Fruit fly (Drosophila melanogaster) whole organism, wandering third instar larva: ENCODE measurements around the gene Swt1.
A peak's percentile ranks its signal among the peaks of the same experiment; 100 is the strongest.

Experiments used
- CG32264 ChIP-seq: fragments of 200-800 bp; sonication (Bioruptor generic); optimal IDR thresholded peaks from 2 replicates; lab custom pipeline; 2016; ENCODE audit warnings: missing biosample characterization, missing genetic modification characterization
- CG9705 ChIP-seq: fragments of 200-800 bp; sonication (Bioruptor generic); optimal IDR thresholded peaks from 2 replicates; lab custom pipeline; 2018; ENCODE audit warnings: missing biosample characterization, mild to moderate bottlenecking, missing genetic modification characterization
- Dif ChIP-seq: fragments of 200-275, 200-300 bp; sonication (Bioruptor generic); optimal IDR thresholded peaks from 2 replicates; lab custom pipeline; 2018; ENCODE audit warnings: missing biosample characterization, missing genetic modification characterization; ENCODE audit not compliant: partially characterized antibody
- GATAd ChIP-seq: sonication (Bioruptor generic); optimal IDR thresholded peaks from 2 replicates; lab custom pipeline; 2016; ENCODE audit warnings: missing biosample characterization, missing genetic modification characterization
- HLH106 ChIP-seq: fragments of 200-800 bp; optimal IDR thresholded peaks from 3 replicates; lab custom pipeline; 2019; ENCODE audit warnings: missing biosample characterization, mild to moderate bottlenecking, missing genetic modification characterization, moderate library complexity
- Hnf4 ChIP-seq: fragments of 200-800 bp; sonication (Bioruptor generic); optimal IDR thresholded peaks from 2 replicates; lab custom pipeline; 2016; ENCODE audit warnings: missing biosample characterization, mild to moderate bottlenecking, missing genetic modification characterization
- Hr83 ChIP-seq: fragments of 200-300 bp; sonication (Bioruptor generic); optimal IDR thresholded peaks from 2 replicates; lab custom pipeline; 2016; ENCODE audit warnings: missing biosample characterization, mild to moderate bottlenecking, missing genetic modification characterization, moderate library complexity; ENCODE audit not compliant: poor library complexity, severe bottlenecking
- Mio ChIP-seq: sonication (Bioruptor generic); optimal IDR thresholded peaks from 2 replicates; lab custom pipeline; 2016; ENCODE audit warnings: missing biosample characterization, missing genetic modification characterization
- Myc ChIP-seq: fragments of >200 bp; optimal IDR thresholded peaks from 2 replicates; lab custom pipeline; 2017
- N ChIP-seq: fragments of >200 bp; optimal IDR thresholded peaks from 2 replicates; lab custom pipeline; 2018; ENCODE audit warnings: missing biosample characterization, missing external identifiers, missing genetic modification characterization
- Rel ChIP-seq, 2 experiments: fragments of 200-800 bp; sonication (Bioruptor generic) in 1 of 2; optimal IDR thresholded peaks; 2 replicates in 1 of 2; 3 replicates in 1 of 2; lab custom pipeline; 2016 to 2019; ENCODE audit warnings: mild to moderate bottlenecking in 2 of 2, missing biosample characterization in 2 of 2, missing genetic modification characterization in 2 of 2, moderate library complexity in 1 of 2
- Vsx2 ChIP-seq: fragments of 200-300, 225-300 bp; sonication (Bioruptor generic); optimal IDR thresholded peaks from 2 replicates; lab custom pipeline; 2018; ENCODE audit warnings: missing biosample characterization, missing genetic modification characterization; ENCODE audit not compliant: partially characterized antibody
- brk ChIP-seq: fragments of 200-800 bp; sonication (Bioruptor generic); optimal IDR thresholded peaks from 2 replicates; lab custom pipeline; 2016; ENCODE audit warnings: missing biosample characterization, mild to moderate bottlenecking, missing genetic modification characterization
- dl ChIP-seq, 2 experiments: fragments of 175-275, 200-275 bp in 1 of 2; fragments of 200-275 bp in 1 of 2; sonication (Bioruptor generic); optimal IDR thresholded peaks; lab custom pipeline; 2018; ENCODE audit warnings: mild to moderate bottlenecking in 2 of 2, missing biosample characterization in 2 of 2, missing genetic modification characterization in 2 of 2, moderate library complexity in 2 of 2; ENCODE audit not compliant: partially characterized antibody in 2 of 2, insufficient read depth in 1 of 2
- dsf ChIP-seq: sonication (Bioruptor generic); optimal IDR thresholded peaks from 2 replicates; lab custom pipeline; 2016; ENCODE audit warnings: missing biosample characterization, missing genetic modification characterization, borderline replicate concordance
- ey ChIP-seq: fragments of 200-800 bp; sonication (Bioruptor generic); optimal IDR thresholded peaks from 2 replicates; lab custom pipeline; 2016; ENCODE audit warnings: missing biosample characterization, missing genetic modification characterization
- foxo ChIP-seq, 2 experiments: fragments of 200-800 bp; sonication (Bioruptor generic); optimal IDR thresholded peaks; 2 replicates in 1 of 2; 3 replicates in 1 of 2; lab custom pipeline; 2016 to 2017; ENCODE audit warnings: missing biosample characterization in 2 of 2, missing genetic modification characterization in 2 of 2
- fru ChIP-seq: fragments of 200-800 bp; sonication (Bioruptor generic); optimal IDR thresholded peaks from 3 replicates; lab custom pipeline; 2016; ENCODE audit warnings: missing biosample characterization, mild to moderate bottlenecking, missing genetic modification characterization
- h ChIP-seq: fragments of 200-800 bp; sonication (Bioruptor generic); optimal IDR thresholded peaks from 3 replicates; lab custom pipeline; 2016; ENCODE audit warnings: missing biosample characterization, mild to moderate bottlenecking, missing genetic modification characterization
- jim ChIP-seq: fragments of 175-275, 200-325 bp; sonication (Bioruptor generic); optimal IDR thresholded peaks from 2 replicates; lab custom pipeline; 2016; ENCODE audit warnings: missing biosample characterization, mild to moderate bottlenecking, missing genetic modification characterization
- lola ChIP-seq: fragments of >200 bp; optimal IDR thresholded peaks from 2 replicates; lab custom pipeline; 2017; ENCODE audit warnings: missing biosample characterization, missing genetic modification characterization
- pan ChIP-seq: fragments of >200 bp; optimal IDR thresholded peaks from 2 replicates; lab custom pipeline; 2017
- rgr ChIP-seq: fragments of 200-800 bp; sonication (Bioruptor generic); optimal IDR thresholded peaks from 3 replicates; lab custom pipeline; 2016; ENCODE audit warnings: missing biosample characterization, mild to moderate bottlenecking, missing genetic modification characterization
- sage ChIP-seq: fragments of 200-800 bp; sonication (Bioruptor generic); optimal IDR thresholded peaks from 2 replicates; lab custom pipeline; 2016; ENCODE audit warnings: missing biosample characterization, mild to moderate bottlenecking, missing genetic modification characterization
- usp ChIP-seq: fragments of >200 bp; optimal IDR thresholded peaks from 2 replicates; lab custom pipeline; 2017; ENCODE audit warnings: missing biosample characterization, missing genetic modification characterization
- woc ChIP-seq: sonication (Bioruptor generic); optimal IDR thresholded peaks from 2 replicates; lab custom pipeline; 2016; ENCODE audit warnings: missing biosample characterization, mild to moderate bottlenecking, missing genetic modification characterization

Gene Swt1

dm6 chrX:18084614-18085469 is 5.5 kb downstream of the Swt1 start:
- TF ChIP-seq Rel (GFP tag; optimal IDR thresholded peaks at IDR 0.05; lab: Kevin White, UChicago) (no peak), Rel (tag; optimal IDR thresholded peaks at IDR 0.05; lab: Kevin White, UChicago) (peak; percentile 70), rgr (GFP tag; lab: Kevin White, UChicago) (no peak), Hr83 (GFP tag; lab: Kevin White, UChicago) (peak; percentile 61)
- TF ChIP-seq, all 38 proteins: peak for 2

- TF ChIP-seq ey (no peak), Rel (GFP tag; optimal IDR thresholded peaks at IDR 0.05; lab: Kevin White, UChicago) (no peak), Rel (tag; optimal IDR thresholded peaks at IDR 0.05; lab: Kevin White, UChicago) (no peak), Hr83 (GFP tag; lab: Kevin White, UChicago) (peak; percentile 38), brk (GFP tag; lab: Kevin White, UChicago) (no peak), sage (GFP tag; lab: Kevin White, UChicago) (no peak), usp (GFP tag; lab: Kevin White, UChicago) (no peak), rgr (GFP tag; lab: Kevin White, UChicago) (peak; percentile 13), woc (no peak)
These were observed 6.6 kb downstream of the Swt1 start for dm6 chrX:18083528-18084365.

- TF ChIP-seq Rel (GFP tag; optimal IDR thresholded peaks at IDR 0.05; lab: Kevin White, UChicago) = no peak
- peak; percentile 92 for TF ChIP-seq Rel (tag; optimal IDR thresholded peaks at IDR 0.05; lab: Kevin White, UChicago)
- TF ChIP-seq dsf (GFP tag; lab: Kevin White, UChicago) = no peak
- no peak for TF ChIP-seq pan
- TF ChIP-seq brk (GFP tag; lab: Kevin White, UChicago) = no peak
- TF ChIP-seq jim (GFP tag; lab: Kevin White, UChicago) = no peak
These were observed 7.6 kb downstream of the Swt1 start for dm6 chrX:18082674-18083073.

- TF ChIP-seq foxo (GFP tag; optimal IDR thresholded peaks at IDR 0.05; lab: Kevin White, UChicago) = no peak
- TF ChIP-seq fru (GFP tag; lab: Kevin White, UChicago) = no peak
- TF ChIP-seq sage (GFP tag; lab: Kevin White, UChicago) = no peak
- TF ChIP-seq Hnf4 (GFP tag; lab: Kevin White, UChicago) = no peak
- TF ChIP-seq N (GFP tag; lab: Kevin White, UChicago) = no peak
- no peak for TF ChIP-seq usp (GFP tag; lab: Kevin White, UChicago)
- TF ChIP-seq Rel (GFP tag; optimal IDR thresholded peaks at IDR 0.05; lab: Kevin White, UChicago) = no peak
- no peak for TF ChIP-seq Rel (tag; optimal IDR thresholded peaks at IDR 0.05; lab: Kevin White, UChicago)
- no peak for TF ChIP-seq GATAd (GFP tag; lab: Kevin White, UChicago)
- no peak for TF ChIP-seq dl (GFP tag; optimal IDR thresholded peaks at IDR 0.05; lab: Kevin White, UChicago; ENCODE audit: insufficient read depth in 1 of 2, partially characterized antibody in 2 of 2)
- no peak for TF ChIP-seq CG32264
- no peak for TF ChIP-seq Mio (GFP tag; lab: Kevin White, UChicago)
- no peak for TF ChIP-seq Dif
- TF ChIP-seq Hr83 (GFP tag; lab: Kevin White, UChicago) = no peak
- TF ChIP-seq h = no peak
- no peak for TF ChIP-seq lola
- no peak for TF ChIP-seq dsf (GFP tag; lab: Kevin White, UChicago)
- TF ChIP-seq brk (GFP tag; lab: Kevin White, UChicago) = no peak
These were observed 26.1 kb downstream of the Swt1 start, which contains the start of gene Dhc16F for dm6 chrX:18064183-18064582. Gene Dhc16F, plus strand, starts transcription at chrX:18064483.

- TF ChIP-seq HLH106 (tag; lab: Kevin White, UChicago) = no peak
- no peak for TF ChIP-seq fru (GFP tag; lab: Kevin White, UChicago)
- no peak for TF ChIP-seq Myc (lab: Kevin White, UChicago)
- TF ChIP-seq CG9705 (GFP tag; lab: Kevin White, UChicago) = no peak
- TF ChIP-seq Dif = no peak
- no peak for TF ChIP-seq Vsx2 (GFP tag; lab: Kevin White, UChicago)
These were observed 27.1 kb downstream of the Swt1 start, which contains the start of gene Sh for dm6 chrX:18063144-18063772. Gene Sh, minus strand, starts transcription at chrX:18063247.
